Fruit fly (Drosophila melanogaster): ENCODE data around the gene wgn.

wgn gene

dm6 chrX:18645720-18646213 is 11.1 kb upstream of the wgn start (continued):
- peak; percentile 56 for TF ChIP-seq ind (GFP tag; optimal IDR thresholded peaks at IDR 0.05)
- peak; percentile 50 for TF ChIP-seq gsb-n (tag; optimal IDR thresholded peaks at IDR 0.05)
- TF ChIP-seq Sox102F (GFP tag; optimal IDR thresholded peaks at IDR 0.05), result peak; percentile 79
- TF ChIP-seq CG7839 (tag; optimal IDR thresholded peaks at IDR 0.05), result peak; percentile 72
- TF ChIP-seq chif (GFP tag; optimal IDR thresholded peaks at IDR 0.05), result peak; percentile 37 to 65
- peak; percentile 17 for TF ChIP-seq CG12236 (GFP tag; optimal IDR thresholded peaks at IDR 0.05)
- peak; percentile 56 for TF ChIP-seq CG4820 (GFP tag; optimal IDR thresholded peaks at IDR 0.05)
- peak; percentile 64 for TF ChIP-seq CG6765 (GFP tag; optimal IDR thresholded peaks at IDR 0.05)
- peak; percentile 23 for TF ChIP-seq NfI (GFP tag; optimal IDR thresholded peaks at IDR 0.05)
- peak; percentile 24; the same call in 1 of the 2 replicates for TF ChIP-seq CG8765 (GFP tag; IDR thresholded peaks at IDR 0.05)
- TF ChIP-seq Xbp1 (GFP tag; optimal IDR thresholded peaks at IDR 0.05), result peak; percentile 64
- no peak for TF ChIP-seq CG10321 (GFP tag; IDR thresholded peaks at IDR 0.05)
- TF ChIP-seq Adf1 (GFP tag; IDR thresholded peaks at IDR 0.05), result peak; percentile 26; the same call in 1 of the 2 replicates
- TF ChIP-seq lilli (GFP tag; optimal IDR thresholded peaks at IDR 0.05), result peak; percentile 69
- peak; percentile 24; the same call in 1 of the 4 replicates for TF ChIP-seq Gug (GFP tag; IDR thresholded peaks at IDR 0.05)
- TF ChIP-seq psq (GFP tag; optimal IDR thresholded peaks at IDR 0.05), result peak; percentile 25
- TF ChIP-seq sna (GFP tag; IDR thresholded peaks at IDR 0.05; ENCODE audit: partially characterized antibody), result no peak
- peak; percentile 24 for TF ChIP-seq twi (tag; optimal IDR thresholded peaks at IDR 0.05)
- TF ChIP-seq CG9437 (GFP tag; optimal IDR thresholded peaks at IDR 0.05), result peak; percentile 48
- TF ChIP-seq Rfx (GFP tag; IDR thresholded peaks at IDR 0.05), result peak; percentile 53; the same call in 1 of the 2 replicates
- peak; percentile 78 for TF ChIP-seq CG9727 (GFP tag; optimal IDR thresholded peaks at IDR 0.05)
- peak; percentile 67 for TF ChIP-seq sisA (GFP tag; IDR thresholded peaks at IDR 0.05)
- no peak for TF ChIP-seq Jarid2 (GFP tag; optimal IDR thresholded peaks at IDR 0.05)
- peak; percentile 13; the same call in 1 of the 2 replicates for TF ChIP-seq bowl (GFP tag; IDR thresholded peaks at IDR 0.05)
- no peak for TF ChIP-seq gsb (GFP tag; IDR thresholded peaks at IDR 0.05)
- no peak for TF ChIP-seq Trl (optimal IDR thresholded peaks at IDR 0.05)
- peak; percentile 31 for TF ChIP-seq Trl (GFP tag; optimal IDR thresholded peaks at IDR 0.05)
- peak; percentile 43; the same call in 1 of the 2 replicates for TF ChIP-seq ranshi (GFP tag; IDR thresholded peaks at IDR 0.05)
- TF ChIP-seq CG10979 (tag; optimal IDR thresholded peaks at IDR 0.05), result peak; percentile 76
- TF ChIP-seq vvl (GFP tag; IDR thresholded peaks at IDR 0.05), result peak; percentile 59; the same call in 1 of the 2 replicates
- TF ChIP-seq Xrp1 (GFP tag; IDR thresholded peaks at IDR 0.05), result peak; percentile 66
- peak; percentile 54 for TF ChIP-seq seq (GFP tag; IDR thresholded peaks at IDR 0.05)
- no peak for TF ChIP-seq Hr78 (GFP tag; optimal IDR thresholded peaks at IDR 0.05)
- TF ChIP-seq ci (GFP tag; IDR thresholded peaks at IDR 0.05), result peak; percentile 60; the same call in 2 of the 3 replicates
- TF ChIP-seq kah (GFP tag; optimal IDR thresholded peaks at IDR 0.05), result no peak
- TF ChIP-seq chn (GFP tag; optimal IDR thresholded peaks at IDR 0.05), result peak; percentile 61
- TF ChIP-seq CG10462 (GFP tag; optimal IDR thresholded peaks at IDR 0.05), result peak; percentile 15
- peak; percentile 57 for TF ChIP-seq az2 (GFP tag; optimal IDR thresholded peaks at IDR 0.05)
- no peak for TF ChIP-seq mld (GFP tag; IDR thresholded peaks at IDR 0.05; ENCODE audit: partially characterized antibody)
- TF ChIP-seq Dad (GFP tag; optimal IDR thresholded peaks at IDR 0.05), result peak; percentile 44
- peak; percentile 9 for TF ChIP-seq cwo (GFP tag; optimal IDR thresholded peaks at IDR 0.05)
- TF ChIP-seq Ptx1 (GFP tag; IDR thresholded peaks at IDR 0.05), result peak; percentile 67
- TF ChIP-seq CG7745 (tag; optimal IDR thresholded peaks at IDR 0.05), result no peak
- peak; percentile 30 for TF ChIP-seq fd64A (GFP tag; optimal IDR thresholded peaks at IDR 0.05)
- TF ChIP-seq Nf-YC (tag; optimal IDR thresholded peaks at IDR 0.05), result peak; percentile 19
- TF ChIP-seq CG13624 (GFP tag; optimal IDR thresholded peaks at IDR 0.05), result peak; percentile 29
- TF ChIP-seq CG4360 (GFP tag; IDR thresholded peaks at IDR 0.05), result no peak
- peak; percentile 60 for TF ChIP-seq esg (GFP tag; conservative IDR thresholded peaks at IDR 0.05)
- peak; percentile 71 for TF ChIP-seq dmrt99B (tag; optimal IDR thresholded peaks at IDR 0.05)
- peak; percentile 39 for TF ChIP-seq MTF-1 (GFP tag; optimal IDR thresholded peaks at IDR 0.05; ENCODE audit: borderline replicate concordance)
- TF ChIP-seq da (GFP tag; optimal IDR thresholded peaks at IDR 0.05), result no peak
